Fruit fly (Drosophila melanogaster) whole organism, wandering third instar larva: Measurements from ENCODE around the gene Hand.

Experiments
- CG9705 ChIP-seq: fragments of 200-800 bp; sonication (Bioruptor generic); optimal IDR thresholded peaks from 2 replicates; lab custom pipeline; 2018; ENCODE audit warnings: missing biosample characterization, mild to moderate bottlenecking, missing genetic modification characterization
- dsf ChIP-seq: sonication (Bioruptor generic); optimal IDR thresholded peaks from 2 replicates; lab custom pipeline; 2016; ENCODE audit warnings: missing biosample characterization, missing genetic modification characterization, borderline replicate concordance
- woc ChIP-seq: sonication (Bioruptor generic); optimal IDR thresholded peaks from 2 replicates; lab custom pipeline; 2016; ENCODE audit warnings: missing biosample characterization, mild to moderate bottlenecking, missing genetic modification characterization

DNA sequence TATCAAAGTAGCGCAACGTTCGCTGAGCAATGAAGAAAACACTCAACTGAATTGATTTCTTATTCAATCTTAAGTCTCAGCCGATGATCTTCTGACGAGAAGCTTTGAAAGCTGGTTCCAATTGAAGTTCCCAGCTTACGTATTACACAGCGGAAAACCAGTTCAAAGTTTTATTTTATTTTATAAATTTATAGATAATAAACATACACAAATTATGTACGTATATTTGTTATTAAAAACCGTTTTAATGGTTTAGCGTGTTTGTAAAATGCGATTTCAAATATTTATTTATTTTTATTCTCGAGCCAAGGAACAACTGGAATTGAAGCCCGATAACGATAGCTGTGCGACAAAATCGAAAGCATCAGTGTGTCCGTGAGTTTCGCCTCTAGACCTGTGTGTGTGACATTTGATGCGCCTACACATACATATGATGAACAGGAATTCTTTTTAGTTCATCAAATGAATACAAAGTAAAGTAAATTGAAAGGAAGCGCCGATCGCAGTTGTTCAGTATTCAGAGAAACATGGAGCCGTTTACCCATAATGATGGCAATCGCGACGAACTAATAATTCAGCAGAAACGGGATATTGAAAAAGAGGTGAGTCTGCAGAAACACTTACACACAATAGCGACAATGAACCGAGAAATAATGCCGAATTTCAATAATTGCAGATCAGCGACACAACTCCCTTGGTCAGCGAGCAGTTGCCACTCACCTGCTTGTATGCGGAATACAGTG is 11.5 kb upstream of the Hand start, which contains the start of the genes CG5390 and CG4968:
- TF ChIP-seq dsf (GFP tag; lab: Kevin White, UChicago) (peak; percentile 46), woc (GFP tag; lab: Kevin White, UChicago) (peak; percentile 67), CG9705 (peak; percentile 72)
